Worm (Caenorhabditis elegans): ENCODE results near the gene C29F7.1.

C29F7.1 gene

ce11 chrX:13394971-13395370 is 14.8 kb upstream of the C29F7.1 start, which contains the start of gene irld-2:
Gene irld-2, minus strand, starts transcription at chrX:13395071.
- TF ChIP-seq mep-1 (tag; optimal IDR thresholded peaks at IDR 0.05) (no peak), aha-1 (tag) (peak; percentile 33), daf-19 (GFP tag; conservative IDR thresholded peaks at IDR 0.05) (no peak)

- no peak for TF ChIP-seq Y75B8A.6 (GFP tag; IDR thresholded peaks at IDR 0.05)
- TF ChIP-seq egl-43 (GFP tag; IDR thresholded peaks at IDR 0.05), result no peak
- TF ChIP-seq ztf-11 (tag; optimal IDR thresholded peaks at IDR 0.05), result no peak
- no peak for TF ChIP-seq lir-3 (tag; optimal IDR thresholded peaks at IDR 0.05)
- TF ChIP-seq php-3 (GFP tag; IDR thresholded peaks at IDR 0.05), result no peak
- TF ChIP-seq nhr-10 (tag; optimal IDR thresholded peaks at IDR 0.05), result no peak
- TF ChIP-seq mdt-29 (GFP tag; IDR thresholded peaks at IDR 0.05), result no peak
- TF ChIP-seq ceh-28 (tag; optimal IDR thresholded peaks at IDR 0.05), result no peak
- TF ChIP-seq tra-1 (GFP tag; IDR thresholded peaks at IDR 0.05), result no peak
- no peak for TF ChIP-seq F49E8.2 (tag; optimal IDR thresholded peaks at IDR 0.05; ENCODE audit: borderline replicate concordance)
- TF ChIP-seq ceh-62 (tag; optimal IDR thresholded peaks at IDR 0.05), result no peak
- no peak for TF ChIP-seq ces-1 (GFP tag; optimal IDR thresholded peaks at IDR 0.05)
- TF ChIP-seq hif-1 (tag; optimal IDR thresholded peaks at IDR 0.05), result peak in 1 of 2 experiments; percentile 14
- TF ChIP-seq nhr-25 (tag; optimal IDR thresholded peaks at IDR 0.05; ENCODE audit: borderline replicate concordance, insufficient read depth), result peak; percentile 15
- TF ChIP-seq nhr-11 (tag; optimal IDR thresholded peaks at IDR 0.05), result peak; percentile 20
- TF ChIP-seq spr-1 (tag; optimal IDR thresholded peaks at IDR 0.05), result no peak
- no peak for TF ChIP-seq nhr-237 (tag; optimal IDR thresholded peaks at IDR 0.05)
- TF ChIP-seq Y105C5A.15 (GFP tag; IDR thresholded peaks at IDR 0.05), result no peak
- no peak for TF ChIP-seq snpc-4 (tag; optimal IDR thresholded peaks at IDR 0.05)
- peak; percentile 82 for TF ChIP-seq mes-2 (tag; optimal IDR thresholded peaks at IDR 0.05; ENCODE audit: poor library complexity, severe bottlenecking)
- no peak for TF ChIP-seq aha-1 (tag)
- peak in 1 of 2 experiments; percentile 70 for TF ChIP-seq daf-16 (GFP tag; optimal IDR thresholded peaks at IDR 0.05)
- TF ChIP-seq daf-16 (tag; optimal IDR thresholded peaks at IDR 0.05), result peak; percentile 74
- TF ChIP-seq arid-1 (GFP tag; conservative IDR thresholded peaks at IDR 0.05), result no peak
- no peak for TF ChIP-seq skn-1 (tag; optimal IDR thresholded peaks at IDR 0.05)
- no peak for TF ChIP-seq Y48G9A.11 (GFP tag; IDR thresholded peaks at IDR 0.05)
- no peak for TF ChIP-seq ceh-20 (GFP tag; IDR thresholded peaks at IDR 0.05)
- TF ChIP-seq nhr-77 (tag; optimal IDR thresholded peaks at IDR 0.05), result no peak
- TF ChIP-seq F37D6.2 (tag; optimal IDR thresholded peaks at IDR 0.05), result peak; percentile 32
- no peak for TF ChIP-seq vab-7 (GFP tag; IDR thresholded peaks at IDR 0.05)
- TF ChIP-seq ctbp-1 (GFP tag; IDR thresholded peaks at IDR 0.05), result 0 out of 2 replicates have a peak, but pooled peaks have one; percentile 35
- TF ChIP-seq rbr-2 (tag; optimal IDR thresholded peaks at IDR 0.05), result peak; percentile 57
- no peak for TF ChIP-seq ZK337.2 (GFP tag; IDR thresholded peaks at IDR 0.05)
- TF ChIP-seq lin-38 (GFP tag; IDR thresholded peaks at IDR 0.05), result no peak
- TF ChIP-seq zfp-2 (tag; optimal IDR thresholded peaks at IDR 0.05), result no peak
- TF ChIP-seq lin-13 (GFP tag; optimal IDR thresholded peaks at IDR 0.05), result no peak
- no peak for TF ChIP-seq tag-97 (GFP tag; IDR thresholded peaks at IDR 0.05)
- TF ChIP-seq nhr-42 (GFP tag; IDR thresholded peaks at IDR 0.05), result no peak
- TF ChIP-seq zip-2 (tag; optimal IDR thresholded peaks at IDR 0.05), result peak; percentile 63
- no peak for TF ChIP-seq zfp-3 (GFP tag; conservative IDR thresholded peaks at IDR 0.05)
- no peak for TF ChIP-seq dmd-8 (GFP tag; IDR thresholded peaks at IDR 0.05)
- no peak for TF ChIP-seq aly-2 (tag; optimal IDR thresholded peaks at IDR 0.05)
- TF ChIP-seq madf-5 (GFP tag; IDR thresholded peaks at IDR 0.05), result no peak
- no peak for TF ChIP-seq nhr-111 (GFP tag; optimal IDR thresholded peaks at IDR 0.05)
- no peak for TF ChIP-seq ZK546.5 (tag; optimal IDR thresholded peaks at IDR 0.05)
- peak; percentile 77 for TF ChIP-seq dve-1 (tag; optimal IDR thresholded peaks at IDR 0.05; ENCODE audit: insufficient read depth)
- TF ChIP-seq mdl-1 (tag; optimal IDR thresholded peaks at IDR 0.05), result peak in 1 of 2 experiments; percentile 16
- no peak for TF ChIP-seq nhr-76 (tag; optimal IDR thresholded peaks at IDR 0.05)
- TF ChIP-seq mep-1 (tag; optimal IDR thresholded peaks at IDR 0.05), result peak; percentile 61
Observed at ce11 chrX:13396550-13397023, 13.1 kb upstream of the C29F7.1 start, which contains the start of gene F02C12.3. Gene F02C12.3, plus strand, starts transcription at chrX:13396973.
